Fruit fly (Drosophila melanogaster) whole organism, pupa: ENCODE results near the gene stck.

Source experiments
- CG10348 ChIP-seq: fragments of 200-800 bp; sonication (Bioruptor generic); IDR thresholded peaks from 2 replicates; pipeline ENCODE4 v1.3.6; 2022; ENCODE audit warnings: missing biosample characterization, missing genetic modification characterization
- CG12605 ChIP-seq: fragments of 200-800 bp; sonication (Bioruptor generic); IDR thresholded peaks from 2 replicates; pipeline ENCODE4 v1.3.6; 2022; ENCODE audit warnings: missing biosample characterization, missing genetic modification characterization
- CG13204 ChIP-seq: fragments of 200-800 bp; sonication (Bioruptor generic); optimal IDR thresholded peaks from 2 replicates; lab custom pipeline; 2018; ENCODE audit warnings: missing biosample characterization, mild to moderate bottlenecking, missing genetic modification characterization, moderate library complexity
- CG14655 ChIP-seq: fragments of 200-800 bp; sonication (Bioruptor generic); optimal IDR thresholded peaks from 3 replicates; lab custom pipeline; 2017; ENCODE audit warnings: mild to moderate bottlenecking, missing biosample characterization, missing genetic modification reagents, missing genetic modification characterization
- CG15710 ChIP-seq: fragments of 200-800 bp; sonication (Bioruptor generic); optimal IDR thresholded peaks from 2 replicates; lab custom pipeline; 2018; ENCODE audit warnings: missing biosample characterization, mild to moderate bottlenecking, missing genetic modification characterization, moderate library complexity
- CG17806 ChIP-seq: fragments of 200-800 bp; sonication (Bioruptor generic); optimal IDR thresholded peaks from 2 replicates; lab custom pipeline; 2018; ENCODE audit warnings: missing biosample characterization, mild to moderate bottlenecking, missing genetic modification characterization, moderate library complexity
- CG32121 ChIP-seq: fragments of 200-800 bp; sonication (Bioruptor generic); IDR thresholded peaks from 2 replicates; pipeline ENCODE4 v1.3.6; 2022; ENCODE audit warnings: missing biosample characterization, missing genetic modification characterization
- CG34367 ChIP-seq: fragments of 200-800 bp; sonication (Bioruptor generic); optimal IDR thresholded peaks from 2 replicates; lab custom pipeline; 2018; ENCODE audit warnings: missing biosample characterization, mild to moderate bottlenecking, missing genetic modification characterization
- CG4496 ChIP-seq: fragments of 200-800 bp; sonication (Bioruptor generic); IDR thresholded peaks from 3 replicates; pipeline ENCODE4 v1.3.6; 2022; ENCODE audit warnings: missing biosample characterization, missing genetic modification characterization
- CG8159 ChIP-seq: fragments of 200-800 bp; sonication (Bioruptor generic); optimal IDR thresholded peaks from 3 replicates; lab custom pipeline; 2018; ENCODE audit warnings: missing biosample characterization, mild to moderate bottlenecking, missing genetic modification characterization, moderate library complexity
- CG8301 ChIP-seq: fragments of 200-800 bp; sonication (Bioruptor generic); optimal IDR thresholded peaks from 2 replicates; lab custom pipeline; 2018; ENCODE audit warnings: missing biosample characterization, mild to moderate bottlenecking, missing genetic modification characterization
- CG9948 ChIP-seq: fragments of 200-800 bp; sonication (Bioruptor generic); optimal IDR thresholded peaks from 2 replicates; lab custom pipeline; 2018; ENCODE audit warnings: missing biosample characterization, mild to moderate bottlenecking, missing genetic modification characterization, moderate library complexity
- D1 ChIP-seq: fragments of 200-800 bp; sonication (Bioruptor generic); optimal IDR thresholded peaks from 2 replicates; lab custom pipeline; 2018; ENCODE audit warnings: missing biosample characterization, mild to moderate bottlenecking, missing genetic modification characterization, moderate library complexity
- EcR ChIP-seq: fragments of 200-800 bp; sonication (Bioruptor generic); optimal IDR thresholded peaks from 3 replicates; lab custom pipeline; 2019; ENCODE audit warnings: missing biosample characterization, missing genetic modification characterization, mild to moderate bottlenecking, moderate library complexity, missing genetic modification reagents
- Ets98B ChIP-seq: fragments of 200-800 bp; sonication (Bioruptor generic); IDR thresholded peaks from 2 replicates; pipeline ENCODE4 v1.3.6; 2022; ENCODE audit warnings: missing biosample characterization, missing genetic modification characterization
- Pif1A ChIP-seq: fragments of 200-800 bp; sonication (Bioruptor generic); optimal IDR thresholded peaks from 3 replicates; lab custom pipeline; 2016; ENCODE audit warnings: missing biosample characterization, missing genetic modification characterization
- Pif1B ChIP-seq: fragments of 200-800 bp; sonication (Bioruptor generic); optimal IDR thresholded peaks from 3 replicates; lab custom pipeline; 2016; ENCODE audit warnings: missing biosample characterization, missing genetic modification characterization
- Snoo ChIP-seq: fragments of 200-800 bp; sonication (Bioruptor generic); optimal IDR thresholded peaks from 3 replicates; lab custom pipeline; 2017; ENCODE audit warnings: missing biosample characterization, mild to moderate bottlenecking, missing genetic modification characterization, inconsistent platforms
- fd96Ca ChIP-seq: fragments of 200-800 bp; sonication (Bioruptor generic); IDR thresholded peaks from 3 replicates; pipeline ENCODE4 v1.3.6; 2022; ENCODE audit warnings: missing biosample characterization, missing genetic modification characterization
- gl ChIP-seq: fragments of 200-800 bp; sonication (Bioruptor generic); optimal IDR thresholded peaks from 2 replicates; lab custom pipeline; 2018; ENCODE audit warnings: missing biosample characterization, mild to moderate bottlenecking, missing genetic modification characterization
- rn ChIP-seq: fragments of 200-800 bp; sonication (Bioruptor generic); IDR thresholded peaks from 2 replicates; pipeline ENCODE4 v1.3.6; 2022; ENCODE audit warnings: missing biosample characterization, missing genetic modification characterization

Gene stck

DNA sequence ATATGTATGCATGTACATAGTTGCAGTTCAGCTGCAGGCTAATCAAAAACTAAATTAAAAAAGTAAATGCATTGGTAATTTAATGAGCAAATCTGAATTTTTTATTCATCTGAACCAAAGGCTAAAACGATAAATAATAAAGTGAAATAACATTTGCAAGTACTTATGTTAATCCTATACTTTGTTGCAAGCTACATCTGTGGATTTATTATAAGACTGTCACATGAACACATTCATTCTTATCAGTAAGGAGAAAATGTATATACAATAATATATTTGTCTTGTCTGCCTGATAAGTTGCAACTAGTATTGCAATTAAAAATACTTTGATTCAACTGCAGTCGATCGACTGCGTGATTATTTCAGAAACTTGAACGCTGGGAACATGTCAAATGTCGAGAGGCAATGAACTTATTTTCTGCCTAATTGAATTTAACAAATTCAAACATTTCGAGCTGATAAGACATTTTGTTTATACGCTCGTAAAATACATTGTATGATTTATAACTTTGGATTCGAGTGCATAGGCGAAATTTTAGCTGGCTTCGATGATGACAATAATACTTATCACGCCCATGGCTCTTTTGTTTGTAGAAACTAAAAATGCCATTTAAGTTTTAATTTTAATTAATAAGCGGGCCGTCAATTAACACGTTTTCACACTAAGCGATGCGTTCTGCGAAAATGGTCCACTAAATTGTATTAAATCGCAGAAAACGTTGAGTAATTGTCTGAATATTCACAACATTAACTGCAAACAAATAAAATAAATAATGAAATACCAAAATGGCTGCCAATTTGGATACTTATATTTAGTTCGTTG is 28.6 kb upstream of the stck start:
- TF ChIP-seq rn, result no peak
- TF ChIP-seq CG12605 (GFP tag; lab: Robert Waterston, UW), result no peak
- TF ChIP-seq CG8301 (tag; lab: Kevin White, UChicago), result no peak
- TF ChIP-seq D1 (tag; lab: Kevin White, UChicago), result no peak
- no peak for TF ChIP-seq gl
- TF ChIP-seq Ets98B (GFP tag; lab: Robert Waterston, UW), result no peak
- no peak for TF ChIP-seq CG32121 (GFP tag; lab: Robert Waterston, UW)
- no peak for TF ChIP-seq CG17806 (tag; lab: Kevin White, UChicago)
- no peak for TF ChIP-seq CG10348 (GFP tag; lab: Robert Waterston, UW)
- no peak for TF ChIP-seq CG14655 (GFP tag; lab: Kevin White, UChicago)
- TF ChIP-seq CG34367 (tag; lab: Kevin White, UChicago), result no peak
- TF ChIP-seq CG8159 (tag; lab: Kevin White, UChicago), result no peak
- TF ChIP-seq EcR (GFP tag; lab: Kevin White, UChicago), result no peak
- TF ChIP-seq, all 21 proteins: peak for 0

DNA sequence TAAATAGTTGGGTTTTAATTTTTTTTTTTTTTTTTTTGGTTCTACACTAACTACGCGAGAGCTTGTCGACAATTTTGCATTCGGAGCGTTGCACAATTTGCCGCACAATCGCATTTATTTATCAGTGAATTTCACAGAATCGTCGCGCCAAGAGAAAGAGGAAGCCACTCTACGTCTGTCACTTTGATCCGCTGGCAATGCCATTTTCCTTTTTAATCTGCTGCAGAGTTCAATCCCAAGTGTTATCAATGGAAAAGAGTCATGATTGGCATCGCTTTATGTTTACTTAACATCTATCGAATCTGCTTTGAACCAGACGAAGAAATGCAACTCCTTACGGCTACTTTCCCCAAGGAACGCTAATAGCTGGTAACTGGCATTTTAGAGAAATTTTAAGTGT is 27.1 kb upstream of the stck start:
- TF ChIP-seq Pif1B (GFP tag; lab: Kevin White, UChicago) (no peak), CG8159 (tag; lab: Kevin White, UChicago) (no peak), Ets98B (GFP tag; lab: Robert Waterston, UW) (no peak), EcR (GFP tag; lab: Kevin White, UChicago) (peak; percentile 16)
- TF ChIP-seq, all 21 proteins: peak for 1

DNA sequence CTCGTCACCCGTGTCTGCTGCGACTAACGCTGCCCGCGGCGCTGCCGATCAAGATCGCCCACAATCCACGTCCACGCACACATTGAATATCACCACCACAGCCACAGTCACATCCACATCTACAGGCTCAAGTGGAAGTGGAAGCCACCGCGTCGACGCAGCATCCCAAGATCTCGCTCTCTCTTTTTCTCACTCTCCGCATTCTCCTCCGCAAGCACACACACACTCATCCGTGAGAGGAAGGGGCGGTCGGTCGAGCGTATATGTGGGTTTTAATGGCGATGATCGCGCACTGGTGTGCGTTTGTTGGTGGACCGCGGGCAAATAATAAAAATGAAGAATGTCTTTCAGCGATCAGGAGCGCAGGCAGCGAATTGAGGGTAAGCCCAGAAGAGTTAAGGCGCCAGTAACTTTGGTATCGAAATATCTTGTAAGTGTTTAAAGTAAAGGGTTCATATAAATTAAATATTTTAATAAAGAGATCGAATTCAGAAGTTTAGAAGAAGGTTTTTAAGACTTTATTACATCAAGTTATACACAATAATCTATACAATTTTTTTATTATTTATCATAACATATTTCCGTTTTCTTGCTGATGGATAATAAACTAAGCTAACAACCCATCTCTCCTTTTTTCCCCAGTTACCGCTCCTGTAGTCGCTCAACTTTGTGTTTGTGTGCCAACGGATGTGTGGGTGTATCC is 22.9 kb upstream of the stck start, which contains the start of gene Poxm:
TSS of gene Poxm (minus strand) at position 25 of the 703 bp plus-strand sequence.
- TF ChIP-seq CG17806 (tag; lab: Kevin White, UChicago), result peak; percentile 94
- peak; percentile 93 for TF ChIP-seq D1 (tag; lab: Kevin White, UChicago)
- TF ChIP-seq CG4496 (GFP tag; lab: Robert Waterston, UW), result peak; percentile 90
- peak; percentile 97 for TF ChIP-seq CG15710
- no peak for TF ChIP-seq EcR (GFP tag; lab: Kevin White, UChicago)
- peak; percentile 93 for TF ChIP-seq CG32121 (GFP tag; lab: Robert Waterston, UW)
- peak; percentile 87 for TF ChIP-seq rn
- TF ChIP-seq Snoo, result peak; percentile 95
- TF ChIP-seq CG12605 (GFP tag; lab: Robert Waterston, UW), result peak; percentile 74
- peak; percentile 91 for TF ChIP-seq fd96Ca (GFP tag; lab: Robert Waterston, UW)
- peak; percentile 90 for TF ChIP-seq CG34367 (tag; lab: Kevin White, UChicago)
- TF ChIP-seq gl, result peak; percentile 76
- peak; percentile 96 for TF ChIP-seq CG8301 (tag; lab: Kevin White, UChicago)
- TF ChIP-seq Pif1B (GFP tag; lab: Kevin White, UChicago), result peak; percentile 91
- peak; percentile 90 for TF ChIP-seq CG10348 (GFP tag; lab: Robert Waterston, UW)
- TF ChIP-seq CG9948 (tag; lab: Kevin White, UChicago), result peak; percentile 95
- TF ChIP-seq CG13204, result peak; percentile 74
- TF ChIP-seq CG8159 (tag; lab: Kevin White, UChicago), result peak; percentile 98
- TF ChIP-seq Ets98B (GFP tag; lab: Robert Waterston, UW), result peak; percentile 86
- peak; percentile 99 for TF ChIP-seq CG14655 (GFP tag; lab: Kevin White, UChicago)
- TF ChIP-seq Pif1A (GFP tag; lab: Kevin White, UChicago), result peak; percentile 89

DNA sequence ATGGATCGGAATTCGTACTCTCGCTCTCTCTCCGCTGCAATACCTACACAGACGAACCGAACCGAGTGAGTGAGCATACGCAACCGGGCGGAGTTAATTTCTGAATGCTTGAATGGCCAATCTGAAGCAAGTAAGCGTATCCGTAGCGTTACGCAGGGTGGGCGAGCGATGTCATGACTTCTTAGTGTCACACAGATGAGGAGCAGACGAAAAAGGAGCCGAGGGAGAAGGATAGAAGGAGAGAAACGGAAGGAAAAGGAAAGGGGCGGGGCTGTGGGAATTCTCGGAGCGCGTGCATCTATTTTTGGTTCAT is 22.4 kb upstream of the stck start:
- no peak for TF ChIP-seq Pif1A (GFP tag; lab: Kevin White, UChicago)
- TF ChIP-seq CG14655 (GFP tag; lab: Kevin White, UChicago), result no peak
- TF ChIP-seq CG34367 (tag; lab: Kevin White, UChicago), result no peak
- no peak for TF ChIP-seq CG4496 (GFP tag; lab: Robert Waterston, UW)
- TF ChIP-seq CG15710, result no peak
- TF ChIP-seq D1 (tag; lab: Kevin White, UChicago), result no peak

DNA sequence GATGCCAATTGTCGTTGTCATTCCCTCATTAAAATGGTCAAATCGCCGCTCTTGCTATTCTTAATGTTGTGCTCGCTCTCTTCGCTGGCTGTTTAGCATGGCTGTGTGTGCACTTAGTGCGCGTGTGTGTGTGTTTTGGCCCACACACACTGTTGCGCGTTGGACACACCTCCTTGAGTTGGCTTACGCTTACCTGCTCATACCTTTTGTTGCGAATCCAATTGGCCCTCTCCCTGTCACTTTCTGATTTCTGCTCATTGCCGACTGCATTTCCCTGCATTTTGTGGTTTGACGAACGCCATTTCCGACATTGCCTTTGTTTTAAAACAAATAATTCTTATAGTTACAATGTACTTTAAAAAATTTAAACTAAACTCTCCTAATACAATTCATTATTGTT is 21.8 kb upstream of the stck start:
- TF ChIP-seq Pif1A (GFP tag; lab: Kevin White, UChicago), result no peak
- TF ChIP-seq Ets98B (GFP tag; lab: Robert Waterston, UW), result no peak
- TF ChIP-seq fd96Ca (GFP tag; lab: Robert Waterston, UW), result 0 out of 3 replicates have a peak, but pooled peaks have one; percentile 28
- TF ChIP-seq, all 21 proteins: peak for 1

DNA sequence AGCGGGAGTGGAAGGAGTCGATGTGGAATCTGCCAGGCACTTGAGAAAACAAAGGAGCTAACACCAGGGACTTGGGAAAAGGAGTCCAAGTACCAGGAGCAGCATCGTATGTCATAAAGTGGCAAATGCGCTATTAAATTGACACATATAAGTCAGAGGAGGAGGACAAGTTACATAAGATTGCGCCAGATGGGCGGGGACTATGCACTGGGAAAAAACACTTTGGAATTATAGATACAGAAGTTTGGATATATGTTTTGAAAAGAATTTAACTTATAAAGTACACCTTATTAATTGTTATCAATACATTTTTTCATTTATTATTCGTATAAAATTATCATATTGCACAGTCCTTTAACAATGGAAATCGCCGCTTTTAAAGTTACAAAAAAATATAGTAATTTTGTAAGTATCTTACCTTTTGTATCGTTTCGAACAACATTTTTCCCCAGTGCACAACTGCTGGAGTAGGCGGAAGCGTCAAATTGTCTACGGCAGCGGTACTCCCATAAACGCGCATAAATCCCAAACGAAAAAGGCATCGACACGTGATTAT is 20.7 kb upstream of the stck start:
- no peak for TF ChIP-seq CG17806 (tag; lab: Kevin White, UChicago)
- no peak for TF ChIP-seq D1 (tag; lab: Kevin White, UChicago)
- TF ChIP-seq Snoo, result no peak
- TF ChIP-seq CG15710, result no peak
- TF ChIP-seq gl, result no peak
- TF ChIP-seq fd96Ca (GFP tag; lab: Robert Waterston, UW), result no peak
- no peak for TF ChIP-seq CG12605 (GFP tag; lab: Robert Waterston, UW)
- TF ChIP-seq CG8301 (tag; lab: Kevin White, UChicago), result no peak
- no peak for TF ChIP-seq Pif1B (GFP tag; lab: Kevin White, UChicago)
- TF ChIP-seq EcR (GFP tag; lab: Kevin White, UChicago), result no peak
